Worm (Caenorhabditis elegans) whole organism, young adult: ENCODE data around the gene Y60C6A.3.

Experiments
- F49E8.2 ChIP-seq: sonication (generic microtip); optimal IDR thresholded peaks from 3 replicates; lab custom pipeline; 2017; ENCODE audit warnings: missing genetic modification characterization, mild to moderate bottlenecking, missing compliant biosample characterization, antibody characterized with exemption, moderate library complexity; ENCODE audit not compliant: insufficient read depth
- bed-1 ChIP-seq: fragments of 200-800 bp; sonication (Bioruptor generic); IDR thresholded peaks from 2 replicates; pipeline ENCODE4 v1.3.6; 2022; ENCODE audit warnings: missing genetic modification reagents, missing genetic modification characterization, missing compliant biosample characterization
- ccch-3 ChIP-seq: fragments of 200-800 bp; sonication (Bioruptor generic); optimal IDR thresholded peaks from 2 replicates; lab custom pipeline; 2018; ENCODE audit warnings: mild to moderate bottlenecking, missing genetic modification characterization, missing compliant biosample characterization
- dpl-1 ChIP-seq: fragments of 150-350 bp; optimal IDR thresholded peaks from 2 replicates; lab custom pipeline; 2014; ENCODE audit warnings: missing biosample characterization, missing genetic modification reagents, missing genetic modification characterization
- lin-40 ChIP-seq: sonication (generic microtip); optimal IDR thresholded peaks from 2 replicates; lab custom pipeline; 2016; ENCODE audit warnings: missing genetic modification characterization, mild to moderate bottlenecking, missing compliant biosample characterization, missing genotype, missing genetic modification reagents
- lsl-1 ChIP-seq: fragments of 200-800 bp; sonication (Bioruptor generic); optimal IDR thresholded peaks from 2 replicates; lab custom pipeline; 2018; ENCODE audit warnings: mild to moderate bottlenecking, missing genetic modification characterization, moderate library complexity, missing compliant biosample characterization
- madf-10 ChIP-seq: sonication (generic microtip); optimal IDR thresholded peaks from 2 replicates; lab custom pipeline; 2016; ENCODE audit warnings: mild to moderate bottlenecking, missing genetic modification characterization, missing compliant biosample characterization
- mcd-1 ChIP-seq: fragments of 200-800 bp; sonication (Bioruptor generic); IDR thresholded peaks from 2 replicates; pipeline ENCODE4 v1.3.6; 2022; ENCODE audit warnings: missing genetic modification reagents, missing genetic modification characterization, missing compliant biosample characterization
- nhr-179 ChIP-seq: sonication (generic microtip); optimal IDR thresholded peaks from 2 replicates; lab custom pipeline; 2016; ENCODE audit warnings: mild to moderate bottlenecking, missing genetic modification characterization, missing compliant biosample characterization
- nhr-27 ChIP-seq: fragments of 200-800 bp; sonication (Bioruptor generic); optimal IDR thresholded peaks from 2 replicates; lab custom pipeline; 2018; ENCODE audit warnings: mild to moderate bottlenecking, missing genetic modification characterization, moderate library complexity, missing compliant biosample characterization
- pha-4 ChIP-seq: fragments of 150-350 bp; sonication (generic microtip); optimal IDR thresholded peaks from 2 replicates; lab custom pipeline; 2014; ENCODE audit warnings: missing biosample characterization, missing genetic modification reagents, missing genetic modification characterization
- rcor-1 ChIP-seq: fragments of 200-800 bp; sonication (Bioruptor generic); IDR thresholded peaks from 2 replicates; pipeline ENCODE4 v1.3.6; 2022; ENCODE audit warnings: missing genetic modification reagents, missing genetic modification characterization, missing compliant biosample characterization
- repo-1 ChIP-seq: sonication (generic microtip); optimal IDR thresholded peaks from 2 replicates; lab custom pipeline; 2017; ENCODE audit warnings: mild to moderate bottlenecking, missing genetic modification characterization, missing compliant biosample characterization

DNA sequence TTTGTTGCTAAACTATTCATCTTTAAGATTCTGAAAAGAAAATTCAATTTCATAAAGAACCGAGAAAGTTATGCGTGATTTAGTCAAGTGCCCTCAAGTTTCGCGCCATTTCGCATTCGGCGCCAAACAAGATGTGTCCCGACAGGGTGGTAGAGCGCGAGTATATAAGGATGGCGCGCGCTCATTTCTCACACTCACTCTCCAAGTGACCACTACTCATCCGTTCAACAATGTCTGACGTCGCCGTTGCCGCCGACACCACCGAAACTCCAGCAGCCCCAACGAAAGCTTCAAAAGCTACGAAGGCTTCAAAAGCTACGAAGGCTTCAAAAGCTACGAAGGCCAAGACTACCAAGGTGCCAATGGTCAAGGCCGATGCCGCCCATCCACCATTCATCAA, 31.5 kb upstream of the Y60C6A.3 start, which contains the start of gene hil-4:
- TF ChIP-seq mcd-1 (GFP tag; lab: Robert Waterston, UW): peak; percentile 42
- no peak for TF ChIP-seq nhr-27 (tag; lab: Kevin White, UChicago)
- no peak for TF ChIP-seq bed-1 (GFP tag; lab: Robert Waterston, UW)
- TF ChIP-seq lsl-1 (GFP tag; lab: Kevin White, UChicago): peak; percentile 74
- TF ChIP-seq ccch-3 (GFP tag; lab: Kevin White, UChicago): no peak
- no peak for TF ChIP-seq F49E8.2 (tag; lab: Kevin White, UChicago)
- no peak for TF ChIP-seq repo-1 (tag; lab: Kevin White, UChicago)
- TF ChIP-seq pha-4 (tag; lab: Kevin White, UChicago): no peak
- TF ChIP-seq dpl-1: peak; percentile 75
- no peak for TF ChIP-seq nhr-179 (tag; lab: Kevin White, UChicago)
- TF ChIP-seq madf-10 (tag; lab: Kevin White, UChicago): no peak
- TF ChIP-seq rcor-1 (GFP tag; lab: Robert Waterston, UW): peak; percentile 47
- TF ChIP-seq lin-40 (tag; lab: Kevin White, UChicago): no peak
